Fruit fly (Drosophila melanogaster): ENCODE results near the gene betaTub85D.

- no peak for TF ChIP-seq CTCF (optimal IDR thresholded peaks at IDR 0.05)
- no peak for TF ChIP-seq CG8478 (optimal IDR thresholded peaks at IDR 0.05)
These were observed 44.9 kb upstream of the betaTub85D start for dm6 chr3R:9454980-9455379.
